Worm (Caenorhabditis elegans): Measurements from ENCODE around the gene bigr-1.
"Not testable (repeated sequence)": the region's sequence is repeated elsewhere in the genome, so short reads cannot be mapped to it uniquely, and the experiment has no call there.

ce11 chrII:11211661-11212060, 30.2 kb downstream of the bigr-1 start:
- TF ChIP-seq lin-15B (tag; optimal IDR thresholded peaks at IDR 0.05); pqm-1 (tag; optimal IDR thresholded peaks at IDR 0.05); ama-1 (optimal IDR thresholded peaks at IDR 0.05); mdt-29 (GFP tag; IDR thresholded peaks at IDR 0.05); madf-5 (GFP tag; IDR thresholded peaks at IDR 0.05); lsy-2 (tag; optimal IDR thresholded peaks at IDR 0.05); ztf-11 (tag; optimal IDR thresholded peaks at IDR 0.05); nhr-237 (tag; optimal IDR thresholded peaks at IDR 0.05); ZK337.2 (GFP tag; IDR thresholded peaks at IDR 0.05): not testable (repeated sequence)
- TF ChIP-seq lim-7 (GFP tag; IDR thresholded peaks at IDR 0.05): peak; percentile 38
